Worm (Caenorhabditis elegans): ENCODE results near the gene slt-1.

Gene slt-1

DNA sequence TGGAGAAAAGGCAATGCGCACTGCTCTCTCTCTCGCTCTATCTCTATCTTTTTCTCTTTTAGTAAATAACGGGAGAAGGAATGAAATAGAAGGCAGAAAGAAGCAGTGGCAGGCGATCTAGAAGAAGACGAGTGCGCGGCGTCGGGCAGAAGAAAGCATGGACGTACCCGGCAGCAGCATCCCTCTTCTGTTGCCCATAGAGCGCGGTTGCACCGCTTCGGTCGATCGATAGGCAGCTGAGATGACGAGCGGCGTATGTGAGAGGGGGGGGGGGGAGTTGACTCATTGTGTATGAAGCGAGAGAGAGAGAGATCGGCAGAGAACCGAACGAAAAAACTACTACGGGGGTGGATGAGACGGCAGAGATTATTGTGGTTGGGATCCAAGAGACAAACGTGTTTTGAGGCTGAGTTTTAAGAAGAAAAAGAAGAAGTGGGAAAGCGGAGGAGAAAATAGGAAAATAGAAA lies 34.1 kb downstream of the slt-1 start (continued):
- TF ChIP-seq mef-2 (tag; optimal IDR thresholded peaks at IDR 0.05) (peak; percentile 89), elt-3 (tag; optimal IDR thresholded peaks at IDR 0.05) (peak in 4 of 6 experiments; percentile 20 to 79 (median 48)), mep-1 (tag; optimal IDR thresholded peaks at IDR 0.05) (peak; percentile 88), unc-130 (tag; optimal IDR thresholded peaks at IDR 0.05) (peak; percentile 64), ets-5 (GFP tag; IDR thresholded peaks at IDR 0.05) (no peak), ztf-4 (tag; optimal IDR thresholded peaks at IDR 0.05) (peak; percentile 58), ceh-8 (GFP tag; optimal IDR thresholded peaks at IDR 0.05) (peak; percentile 89), pag-3 (tag; optimal IDR thresholded peaks at IDR 0.05; ENCODE audit: borderline replicate concordance, insufficient read depth) (peak; percentile 61), xbp-1 (tag; optimal IDR thresholded peaks at IDR 0.05) (peak; percentile 92), nhr-84 (tag; optimal IDR thresholded peaks at IDR 0.05) (no peak), skn-1 (tag; optimal IDR thresholded peaks at IDR 0.05) (peak; percentile 85), vab-15 (tag; optimal IDR thresholded peaks at IDR 0.05) (peak; percentile 59), mdl-1 (tag; optimal IDR thresholded peaks at IDR 0.05) (peak; percentile 44 to 82), ztf-11 (tag; optimal IDR thresholded peaks at IDR 0.05) (peak in 1 of 2 experiments; percentile 72), aha-1 (tag; optimal IDR thresholded peaks at IDR 0.05) (peak; percentile 87), fkh-4 (tag; optimal IDR thresholded peaks at IDR 0.05; ENCODE audit: borderline replicate concordance) (no peak), efl-1 (optimal IDR thresholded peaks at IDR 0.05) (peak; percentile 71 to 79), efl-1 (GFP tag; optimal IDR thresholded peaks at IDR 0.05 in 1 of 2) (peak; percentile 53 to 95), tlp-1 (tag; optimal IDR thresholded peaks at IDR 0.05) (no peak), nhr-85 (tag) (peak; percentile 95), snu-23 (GFP tag; optimal IDR thresholded peaks at IDR 0.05) (peak; percentile 94), zip-4 (GFP tag; optimal IDR thresholded peaks at IDR 0.05) (peak; percentile 54), hlh-4 (tag; optimal IDR thresholded peaks at IDR 0.05) (no peak), nhr-47 (tag; optimal IDR thresholded peaks at IDR 0.05) (peak; percentile 96), lin-15B (tag; optimal IDR thresholded peaks at IDR 0.05) (peak; percentile 74), sox-4 (tag; optimal IDR thresholded peaks at IDR 0.05) (peak; percentile 83), ceh-82 (tag; optimal IDR thresholded peaks at IDR 0.05) (peak; percentile 91 to 96 (median 93)), C34B4.2 (tag; optimal IDR thresholded peaks at IDR 0.05) (no peak), lsy-2 (tag; optimal IDR thresholded peaks at IDR 0.05) (peak; percentile 84 to 89), sptf-1 (tag; optimal IDR thresholded peaks at IDR 0.05) (no peak), unc-30 (tag; optimal IDR thresholded peaks at IDR 0.05) (no peak), jun-1 (tag; optimal IDR thresholded peaks at IDR 0.05) (peak; percentile 92), lin-14 (GFP tag; optimal IDR thresholded peaks at IDR 0.05) (peak; percentile 100), sup-37 (GFP tag; optimal IDR thresholded peaks at IDR 0.05) (peak; percentile 61), mab-9 (GFP tag; IDR thresholded peaks at IDR 0.05) (peak; percentile 88), nhr-19 (GFP tag; conservative IDR thresholded peaks at IDR 0.05) (peak; percentile 90), egl-13 (tag; optimal IDR thresholded peaks at IDR 0.05) (peak; percentile 95)

DNA sequence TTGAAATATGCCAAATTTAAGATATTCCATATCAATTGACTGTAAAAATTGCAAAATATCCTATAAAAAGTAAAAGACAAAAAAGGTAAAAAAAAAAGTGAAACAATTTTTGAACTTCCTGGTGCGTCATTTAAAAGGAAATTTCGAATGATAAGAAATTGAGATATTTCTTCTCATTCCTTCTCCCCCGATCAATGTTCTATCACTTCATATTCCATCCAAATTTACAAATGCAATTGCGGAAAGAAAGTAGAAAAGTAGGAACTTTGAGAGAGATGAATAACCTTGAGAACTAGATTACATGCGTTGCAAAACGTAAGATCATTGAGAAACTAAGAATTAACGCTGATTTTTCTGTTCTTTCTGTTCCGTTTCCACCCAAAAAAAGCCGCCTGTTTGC lies 35.5 kb downstream of the slt-1 start:
- TF ChIP-seq blmp-1 (tag; optimal IDR thresholded peaks at IDR 0.05) = peak; percentile 72
- peak; percentile 58 for TF ChIP-seq nhr-85 (tag)
- peak in 2 of 6 experiments; percentile 44 to 80 for TF ChIP-seq elt-3 (tag; optimal IDR thresholded peaks at IDR 0.05)
- TF ChIP-seq nhr-20 (tag; optimal IDR thresholded peaks at IDR 0.05) = peak; percentile 10
- peak; percentile 54 for TF ChIP-seq lin-14 (GFP tag; optimal IDR thresholded peaks at IDR 0.05)
- no peak for TF ChIP-seq C16A3.4 (tag; optimal IDR thresholded peaks at IDR 0.05)
- TF ChIP-seq sptf-1 (tag; optimal IDR thresholded peaks at IDR 0.05) = no peak

DNA sequence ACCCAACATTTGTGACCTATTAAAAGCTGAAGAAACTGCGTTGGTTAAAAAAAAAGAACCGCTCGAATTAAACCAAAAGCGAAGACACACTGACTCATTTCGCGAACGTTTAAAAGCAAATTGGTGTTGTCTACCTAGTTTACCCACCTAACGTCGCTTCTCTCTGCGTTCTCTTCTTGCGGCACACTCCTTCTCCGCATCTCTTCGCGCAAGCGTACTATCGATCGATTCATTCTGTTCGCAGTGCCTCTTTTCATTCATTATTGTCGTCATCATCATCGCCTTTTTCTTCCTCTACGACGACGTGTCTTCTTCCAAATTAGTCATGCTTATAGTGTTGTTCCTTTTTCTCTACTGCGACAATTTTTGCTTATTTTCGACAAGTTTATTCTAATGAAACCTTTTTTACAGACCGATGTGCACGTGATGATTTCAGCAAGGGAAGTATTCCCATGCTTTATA lies 37.1 kb downstream of the slt-1 start, which contains the start of gene atrn-1:
Gene atrn-1 (plus strand): TSS at position 412 of the 462 bp plus-strand sequence.
- TF ChIP-seq blmp-1 (tag; optimal IDR thresholded peaks at IDR 0.05) = peak; percentile 39
- TF ChIP-seq unc-130 (tag; optimal IDR thresholded peaks at IDR 0.05) = no peak
- no peak for TF ChIP-seq nhr-71 (tag; optimal IDR thresholded peaks at IDR 0.05)
- TF ChIP-seq snu-23 (GFP tag; optimal IDR thresholded peaks at IDR 0.05) = peak; percentile 17
- peak; percentile 52 for TF ChIP-seq lin-14 (GFP tag; optimal IDR thresholded peaks at IDR 0.05)
- no peak for TF ChIP-seq swsn-7 (tag; optimal IDR thresholded peaks at IDR 0.05)
- no peak for TF ChIP-seq lin-15B (tag; optimal IDR thresholded peaks at IDR 0.05)
- TF ChIP-seq pqm-1 (tag; optimal IDR thresholded peaks at IDR 0.05) = no peak
- TF ChIP-seq elt-3 (tag; optimal IDR thresholded peaks at IDR 0.05) = peak in 1 of 6 experiments; percentile 11
- peak; percentile 12 for TF ChIP-seq skn-1 (tag; optimal IDR thresholded peaks at IDR 0.05)
- TF ChIP-seq nhr-20 (tag; optimal IDR thresholded peaks at IDR 0.05) = peak; percentile 13

Data from whole organism, L1 larva.